Worm (Caenorhabditis elegans) whole organism, young adult: ENCODE results near the gene kel-8.

Source experiments
- B0019.2 ChIP-seq: fragments of 200-800 bp; sonication (Bioruptor generic); conservative IDR thresholded peaks from 2 replicates; pipeline ENCODE4 v1.3.6; 2022; ENCODE audit warnings: missing genetic modification reagents, missing genetic modification characterization, missing compliant biosample characterization
- B0261.1 ChIP-seq: sonication (generic microtip); optimal IDR thresholded peaks from 2 replicates; lab custom pipeline; 2016; ENCODE audit warnings: mild to moderate bottlenecking, missing genetic modification characterization, moderate library complexity, missing compliant biosample characterization
- F10E7.11 ChIP-seq: sonication (generic microtip); optimal IDR thresholded peaks from 2 replicates; lab custom pipeline; 2017; ENCODE audit warnings: mild to moderate bottlenecking, missing genetic modification characterization, moderate library complexity, missing compliant biosample characterization
- F22D6.2 ChIP-seq: sonication (generic microtip); optimal IDR thresholded peaks from 2 replicates; lab custom pipeline; 2016; ENCODE audit warnings: mild to moderate bottlenecking, missing genetic modification characterization, missing compliant biosample characterization
- F23B12.7 ChIP-seq: sonication (generic microtip); optimal IDR thresholded peaks from 2 replicates; lab custom pipeline; 2017; ENCODE audit warnings: missing genetic modification characterization, mild to moderate bottlenecking, missing compliant biosample characterization, antibody characterized with exemption, moderate library complexity; ENCODE audit not compliant: insufficient read depth
- F37B4.10 ChIP-seq: fragments of 200-800 bp; sonication (Bioruptor generic); IDR thresholded peaks from 2 replicates; pipeline ENCODE4 v1.3.6; 2022; ENCODE audit warnings: missing genetic modification characterization, missing compliant biosample characterization
- F39B2.1 ChIP-seq: fragments of 200-800 bp; sonication (Bioruptor generic); IDR thresholded peaks from 2 replicates; pipeline ENCODE4 v1.3.6; 2022; ENCODE audit warnings: missing genetic modification reagents, missing genetic modification characterization, missing compliant biosample characterization
- F52B5.7 ChIP-seq: sonication (generic microtip); optimal IDR thresholded peaks from 2 replicates; lab custom pipeline; 2016; ENCODE audit warnings: mild to moderate bottlenecking, missing genetic modification characterization, missing compliant biosample characterization
- F55B11.4 ChIP-seq: sonication (generic microtip); optimal IDR thresholded peaks from 2 replicates; lab custom pipeline; 2016; ENCODE audit warnings: missing compliant biosample characterization, missing genetic modification characterization, borderline replicate concordance; ENCODE audit not compliant: insufficient read depth
- Y95B8A.8 ChIP-seq: fragments of 200-800 bp; sonication (Bioruptor generic); IDR thresholded peaks from 2 replicates; pipeline ENCODE4 v1.3.6; 2022; ENCODE audit warnings: missing genetic modification reagents, missing genetic modification characterization, missing compliant biosample characterization
- ama-1 ChIP-seq, 3 experiments: fragments of 150-350 bp in 1 of 3; sonication (generic microtip) in 2 of 3; optimal IDR thresholded peaks; 2 replicates each; lab custom pipeline; 2014 to 2018; ENCODE audit warnings: missing biosample characterization in 2 of 3, missing genetic modification characterization in 2 of 3, missing genetic modification reagents in 2 of 3
- aptf-2 ChIP-seq: fragments of 200-800 bp; sonication (Bioruptor generic); conservative IDR thresholded peaks from 2 replicates; pipeline ENCODE4 v1.3.6; 2022; ENCODE audit warnings: missing genetic modification reagents, missing genetic modification characterization, missing compliant biosample characterization
- atf-7 ChIP-seq: sonication (generic microtip); optimal IDR thresholded peaks from 2 replicates; lab custom pipeline; 2017; ENCODE audit warnings: mild to moderate bottlenecking, missing genetic modification characterization, missing compliant biosample characterization
- cebp-2 ChIP-seq: fragments of 200-800 bp; sonication (Bioruptor generic); IDR thresholded peaks from 2 replicates; pipeline ENCODE4 v1.3.6; 2022; ENCODE audit warnings: missing genetic modification characterization, missing compliant biosample characterization
- dpff-1 ChIP-seq: sonication (generic microtip); optimal IDR thresholded peaks from 2 replicates; lab custom pipeline; 2017; ENCODE audit warnings: mild to moderate bottlenecking, missing genetic modification characterization, missing compliant biosample characterization
- egl-44 ChIP-seq: fragments of 200-800 bp; sonication (Bioruptor generic); IDR thresholded peaks from 2 replicates; pipeline ENCODE4 v1.3.6; 2022; ENCODE audit warnings: missing genetic modification reagents, missing genetic modification characterization, missing compliant biosample characterization
- gei-17 ChIP-seq: fragments of 200-800 bp; sonication (Bioruptor generic); optimal IDR thresholded peaks from 2 replicates; lab custom pipeline; 2018; ENCODE audit warnings: mild to moderate bottlenecking, missing genetic modification characterization, missing compliant biosample characterization
- hmg-1.2 ChIP-seq: fragments of 200-800 bp; sonication (Bioruptor generic); IDR thresholded peaks from 2 replicates; pipeline ENCODE4 v1.3.6; 2022; ENCODE audit warnings: missing genetic modification reagents, missing genetic modification characterization, missing compliant biosample characterization
- hrde-1 ChIP-seq: sonication (generic microtip); optimal IDR thresholded peaks from 2 replicates; lab custom pipeline; 2016; ENCODE audit warnings: missing genetic modification characterization, mild to moderate bottlenecking, missing compliant biosample characterization, moderate library complexity, missing genotype, missing genetic modification reagents, borderline replicate concordance
- let-526 ChIP-seq: fragments of 200-800 bp; sonication (Bioruptor generic); IDR thresholded peaks from 2 replicates; pipeline ENCODE4 v1.3.6; 2022; ENCODE audit warnings: missing genetic modification reagents, missing genetic modification characterization, missing compliant biosample characterization
- let-607 ChIP-seq, 2 experiments: fragments of 200-800 bp in 1 of 2; sonication (Bioruptor generic) in 1 of 2; sonication (generic microtip) in 1 of 2; optimal IDR thresholded peaks; 2 replicates each; lab custom pipeline; 2016 to 2018; ENCODE audit warnings: mild to moderate bottlenecking in 2 of 2, missing compliant biosample characterization in 2 of 2, missing genetic modification characterization in 2 of 2, moderate library complexity in 2 of 2, missing genotype in 1 of 2
- lsl-1 ChIP-seq: fragments of 200-800 bp; sonication (Bioruptor generic); optimal IDR thresholded peaks from 2 replicates; lab custom pipeline; 2018; ENCODE audit warnings: mild to moderate bottlenecking, missing genetic modification characterization, moderate library complexity, missing compliant biosample characterization
- lsy-27 ChIP-seq: sonication (generic microtip); optimal IDR thresholded peaks from 2 replicates; lab custom pipeline; 2017; ENCODE audit warnings: missing genetic modification characterization, mild to moderate bottlenecking, missing compliant biosample characterization, antibody characterized with exemption, missing genotype, borderline replicate concordance; ENCODE audit not compliant: insufficient read depth
- nfya-1 ChIP-seq: sonication (generic microtip); optimal IDR thresholded peaks from 2 replicates; lab custom pipeline; 2017; ENCODE audit warnings: antibody characterized with exemption, missing compliant biosample characterization, missing genetic modification characterization, borderline replicate concordance; ENCODE audit not compliant: insufficient read depth
- nhr-120 ChIP-seq: fragments of 200-800 bp; sonication (Bioruptor generic); IDR thresholded peaks from 2 replicates; pipeline ENCODE4 v1.3.6; 2022; ENCODE audit warnings: missing genetic modification characterization, missing compliant biosample characterization
- pha-4 ChIP-seq: fragments of 150-350 bp; sonication (generic microtip); optimal IDR thresholded peaks from 2 replicates; lab custom pipeline; 2014; ENCODE audit warnings: missing biosample characterization, missing genetic modification reagents, missing genetic modification characterization
- snpc-3.4 ChIP-seq: sonication (generic microtip); optimal IDR thresholded peaks from 2 replicates; lab custom pipeline; 2017; ENCODE audit warnings: missing genetic modification characterization, mild to moderate bottlenecking, missing compliant biosample characterization, antibody characterized with exemption, moderate library complexity, missing genotype, missing genetic modification reagents
- somi-1 ChIP-seq: fragments of 200-800 bp; sonication (Bioruptor generic); optimal IDR thresholded peaks from 2 replicates; lab custom pipeline; 2018; ENCODE audit warnings: mild to moderate bottlenecking, missing genetic modification characterization, missing compliant biosample characterization
- xnd-1 ChIP-seq: sonication (generic microtip); optimal IDR thresholded peaks from 2 replicates; lab custom pipeline; 2016; ENCODE audit warnings: missing genotype, missing genetic modification reagents, missing genetic modification characterization, missing compliant biosample characterization
- zfh-2 ChIP-seq: fragments of 200-800 bp; sonication (Bioruptor generic); conservative IDR thresholded peaks from 2 replicates; pipeline ENCODE4 v1.3.6; 2022; ENCODE audit warnings: missing genetic modification reagents, missing genetic modification characterization, missing compliant biosample characterization
- zim-3 ChIP-seq: sonication (generic microtip); optimal IDR thresholded peaks from 2 replicates; lab custom pipeline; 2017; ENCODE audit warnings: mild to moderate bottlenecking, missing genetic modification characterization, moderate library complexity, missing compliant biosample characterization
- ztf-25 ChIP-seq: fragments of 200-800 bp; sonication (Bioruptor generic); IDR thresholded peaks from 2 replicates; pipeline ENCODE4 v1.3.6; 2022; ENCODE audit warnings: missing genetic modification reagents, missing genetic modification characterization, missing compliant biosample characterization
- ztf-3 ChIP-seq: fragments of 200-800 bp; sonication (Bioruptor generic); optimal IDR thresholded peaks from 2 replicates; lab custom pipeline; 2018; ENCODE audit warnings: mild to moderate bottlenecking, missing genetic modification characterization, missing compliant biosample characterization

The kel-8 gene

DNA sequence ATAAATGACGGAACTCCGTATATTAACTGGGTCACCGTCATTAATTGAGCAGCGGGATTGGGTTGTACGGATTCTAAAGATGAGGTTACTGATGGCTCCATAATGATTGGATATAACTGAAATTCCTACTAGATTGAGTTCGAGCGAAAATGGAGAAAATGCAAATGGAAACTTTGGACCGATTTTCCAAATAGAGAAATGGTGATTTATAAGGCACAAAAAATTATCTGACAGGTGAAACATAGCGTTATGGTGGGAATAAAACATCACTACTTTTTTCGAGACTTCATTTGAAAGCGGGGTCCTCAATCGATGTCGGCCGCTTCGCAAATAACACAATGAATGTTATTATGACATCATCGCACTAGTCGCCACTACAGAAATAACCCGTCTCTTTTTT is 51.3 kb downstream of the kel-8 start, which contains the start of gene srg-60 (continued):
- TF ChIP-seq xnd-1 (tag; lab: Kevin White, UChicago), result no peak

DNA sequence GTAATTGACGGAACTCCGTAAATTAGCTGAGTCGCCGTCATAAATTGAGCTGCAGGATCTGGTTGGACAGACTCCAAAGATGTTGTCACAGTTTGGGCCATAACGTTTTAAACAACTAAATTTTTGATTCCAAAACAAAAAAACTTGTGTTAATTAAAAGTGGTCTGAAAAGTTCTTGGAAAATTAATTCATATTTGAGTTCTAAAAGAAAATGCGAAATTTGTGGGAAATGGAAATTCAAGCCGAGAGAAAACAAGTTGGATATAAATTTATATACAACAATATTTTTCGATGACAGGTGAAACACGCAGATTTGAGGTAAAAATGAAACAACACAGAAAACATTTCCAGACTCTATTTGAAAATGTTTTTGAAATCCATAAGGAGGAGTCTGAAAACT is 54.0 kb downstream of the kel-8 start, which contains the start of gene srg-59:
srg-59 (minus strand) TSS at position 101 of the 400 bp plus-strand sequence.
- TF ChIP-seq pha-4 (no peak), B0019.2 (GFP tag; lab: Robert Waterston, UW) (no peak), F55B11.4 (tag; lab: Kevin White, UChicago) (no peak), let-607 (tag; optimal IDR thresholded peaks at IDR 0.05; lab: Kevin White, UChicago) (no peak), zim-3 (tag; lab: Kevin White, UChicago) (no peak), somi-1 (GFP tag; lab: Kevin White, UChicago) (no peak), lsy-27 (tag; lab: Kevin White, UChicago) (no peak), dpff-1 (tag; lab: Kevin White, UChicago) (no peak), egl-44 (GFP tag; lab: Robert Waterston, UW) (no peak), atf-7 (tag; lab: Kevin White, UChicago) (no peak), hmg-1.2 (no peak), hrde-1 (tag; lab: Kevin White, UChicago) (no peak), lsl-1 (GFP tag; lab: Kevin White, UChicago) (no peak), F22D6.2 (tag; lab: Kevin White, UChicago) (no peak), F10E7.11 (tag; lab: Kevin White, UChicago) (no peak), F52B5.7 (no peak), F39B2.1 (GFP tag; lab: Robert Waterston, UW) (no peak)

DNA sequence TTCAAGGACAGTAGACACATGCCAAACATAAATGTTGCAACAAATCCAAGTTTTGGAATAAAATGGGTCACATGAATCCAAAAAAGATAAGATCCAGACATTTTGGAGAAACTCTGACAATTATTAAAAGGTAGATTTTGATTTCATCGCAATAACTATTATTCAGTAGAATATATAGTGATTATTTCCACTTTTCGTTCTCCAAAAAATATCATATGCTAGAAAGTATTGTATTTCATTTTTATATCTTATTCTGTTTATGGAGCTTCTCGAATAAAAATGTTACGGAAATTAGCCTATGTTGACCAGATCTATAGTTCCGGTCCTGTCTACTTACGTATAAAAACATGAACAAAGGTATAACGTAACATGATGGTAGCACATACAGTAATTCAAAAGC is 55.8 kb downstream of the kel-8 start, which contains the start of gene str-13:
str-13 (minus strand) TSS at position 101 of the 400 bp plus-strand sequence.
- no peak for TF ChIP-seq let-526 (GFP tag; lab: Robert Waterston, UW)
- TF ChIP-seq aptf-2 (GFP tag; lab: Robert Waterston, UW), result no peak
- TF ChIP-seq Y95B8A.8 (GFP tag; lab: Robert Waterston, UW), result no peak
- no peak for TF ChIP-seq cebp-2
- TF ChIP-seq ztf-25 (GFP tag; lab: Robert Waterston, UW), result no peak
- no peak for TF ChIP-seq let-607 (tag; optimal IDR thresholded peaks at IDR 0.05; lab: Kevin White, UChicago)
- TF ChIP-seq gei-17 (GFP tag; lab: Kevin White, UChicago), result no peak
- TF ChIP-seq B0261.1, result no peak
- no peak for TF ChIP-seq nhr-120 (GFP tag; lab: Robert Waterston, UW)
- no peak for TF ChIP-seq snpc-3.4 (tag; lab: Kevin White, UChicago)
- no peak for TF ChIP-seq F23B12.7
- no peak for TF ChIP-seq ztf-3 (GFP tag; lab: Kevin White, UChicago)
- TF ChIP-seq nfya-1, result no peak
- no peak for TF ChIP-seq lsl-1 (GFP tag; lab: Kevin White, UChicago)
- TF ChIP-seq zfh-2 (GFP tag; lab: Robert Waterston, UW), result no peak

DNA sequence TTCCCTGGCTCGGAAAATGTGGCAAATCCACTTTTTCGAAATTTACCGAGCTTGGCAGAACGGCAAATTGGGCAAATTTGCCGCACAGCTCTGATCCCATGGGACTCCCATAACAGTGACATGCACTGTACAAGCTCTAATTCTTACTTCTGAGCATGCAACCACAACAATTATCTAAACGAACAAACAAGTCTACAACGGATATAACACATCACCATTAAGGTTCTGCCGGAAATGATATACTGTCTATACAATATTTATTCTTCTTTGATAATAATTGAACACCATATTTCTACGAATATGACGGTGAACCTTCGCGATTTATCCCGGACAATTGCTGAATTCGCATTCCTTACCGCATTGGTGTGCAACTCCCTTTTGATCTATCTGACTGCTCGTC is 57.0 kb downstream of the kel-8 start, which contains the start of gene str-33:
str-33 (plus strand) TSS at position 301 of the 400 bp plus-strand sequence.
- TF ChIP-seq ama-1 (optimal IDR thresholded peaks at IDR 0.05; lab: Kevin White, UChicago) (no peak), ama-1 (GFP tag; optimal IDR thresholded peaks at IDR 0.05; lab: Kevin White, UChicago) (no peak), F37B4.10 (GFP tag; lab: Robert Waterston, UW) (no peak)
